Worm (Caenorhabditis elegans) whole organism, L1 larva: ENCODE data around the gene F58B3.6.

ENCODE experiments used
- C04F5.9 ChIP-seq: sonication (generic microtip); optimal IDR thresholded peaks from 2 replicates; lab custom pipeline; 2016; ENCODE audit warnings: missing genetic modification characterization, missing compliant biosample characterization
- C16A3.4 ChIP-seq: fragments of 150-350 bp; optimal IDR thresholded peaks from 2 replicates; lab custom pipeline; 2014; ENCODE audit warnings: missing biosample characterization, missing genetic modification characterization
- aly-2 ChIP-seq: fragments of 150-350 bp; optimal IDR thresholded peaks from 2 replicates; lab custom pipeline; 2014; ENCODE audit warnings: missing biosample characterization, missing genetic modification characterization
- ama-1 ChIP-seq: fragments of 150-350 bp; optimal IDR thresholded peaks from 2 replicates; lab custom pipeline; 2014
- blmp-1 ChIP-seq: fragments of 150-350 bp; optimal IDR thresholded peaks from 2 replicates; lab custom pipeline; 2014; ENCODE audit warnings: missing biosample characterization, missing genetic modification characterization
- ceh-63 ChIP-seq: fragments of 200-800 bp; sonication (Bioruptor generic); optimal IDR thresholded peaks from 2 replicates; lab custom pipeline; 2018; ENCODE audit warnings: mild to moderate bottlenecking, missing genetic modification characterization, missing compliant biosample characterization
- ceh-82 ChIP-seq, 3 experiments: fragments of 150-350 bp in 1 of 3; sonication (generic microtip) in 2 of 3; optimal IDR thresholded peaks; 2 replicates each; lab custom pipeline; 2014 to 2017; ENCODE audit warnings: missing biosample characterization in 3 of 3, missing genetic modification characterization in 3 of 3
- ceh-88 ChIP-seq: fragments of 200-800 bp; sonication (Bioruptor generic); IDR thresholded peaks from 2 replicates; pipeline ENCODE4 v1.3.6; 2022; ENCODE audit warnings: missing genetic modification characterization, missing compliant biosample characterization
- dpl-1 ChIP-seq, 3 experiments: fragments of 150-350 bp in 2 of 3; sonication (generic microtip) in 1 of 3; optimal IDR thresholded peaks; 2 replicates each; lab custom pipeline; 2014 to 2017; ENCODE audit warnings: missing biosample characterization in 3 of 3, missing genetic modification characterization in 3 of 3, missing genetic modification reagents in 3 of 3
- dsc-1 ChIP-seq: sonication (generic microtip); optimal IDR thresholded peaks from 2 replicates; lab custom pipeline; 2016; ENCODE audit warnings: mild to moderate bottlenecking, missing genetic modification characterization, missing compliant biosample characterization
- efl-1 ChIP-seq, 4 experiments: fragments of 150-350 bp; optimal IDR thresholded peaks in 3 of 4; peaks in 1 of 4; 1 replicate in 1 of 4; 2 replicates in 3 of 4; lab custom pipeline; 2014; ENCODE audit warnings: missing biosample characterization in 2 of 4, missing genetic modification characterization in 2 of 4, missing genetic modification reagents in 2 of 4
- egl-27 ChIP-seq, 2 experiments: fragments of 150-350 bp in 1 of 2; sonication (generic microtip); optimal IDR thresholded peaks; 3 replicates each; lab custom pipeline; 2017 to 2018; ENCODE audit warnings: missing biosample characterization in 2 of 2, missing genetic modification characterization in 2 of 2, missing genetic modification reagents in 2 of 2
- elt-2 ChIP-seq: sonication (generic microtip); optimal IDR thresholded peaks from 2 replicates; lab custom pipeline; 2016; ENCODE audit warnings: missing genetic modification characterization, mild to moderate bottlenecking, inconsistent platforms, missing compliant biosample characterization, missing genetic modification reagents
- elt-3 ChIP-seq, 6 experiments: fragments of 150-350 bp in 1 of 6; sonication (generic microtip); optimal IDR thresholded peaks; 2 replicates each; lab custom pipeline; 2017 to 2018; ENCODE audit warnings: missing biosample characterization in 6 of 6, missing genetic modification characterization in 6 of 6, inconsistent platforms in 1 of 6
- fkh-10 ChIP-seq: sonication (generic microtip); optimal IDR thresholded peaks from 2 replicates; lab custom pipeline; 2017; ENCODE audit warnings: missing biosample characterization, missing genetic modification reagents, missing genetic modification characterization
- fkh-4 ChIP-seq: sonication (generic microtip); optimal IDR thresholded peaks from 2 replicates; lab custom pipeline; 2016; ENCODE audit warnings: missing compliant biosample characterization, missing genetic modification characterization, borderline replicate concordance
- fkh-8 ChIP-seq: sonication (generic microtip); optimal IDR thresholded peaks from 2 replicates; lab custom pipeline; 2016; ENCODE audit warnings: mild to moderate bottlenecking, missing genetic modification characterization, missing compliant biosample characterization
- grh-1 ChIP-seq: fragments of 200-800 bp; sonication (Bioruptor generic); IDR thresholded peaks from 2 replicates; pipeline ENCODE4 v1.3.6; 2022; ENCODE audit warnings: missing genetic modification reagents, missing genetic modification characterization, missing compliant biosample characterization
- irx-1 ChIP-seq: sonication (generic microtip); optimal IDR thresholded peaks from 2 replicates; lab custom pipeline; 2016; ENCODE audit warnings: missing genetic modification characterization, missing compliant biosample characterization
- isw-1 ChIP-seq: fragments of 200-800 bp; sonication (Bioruptor generic); IDR thresholded peaks from 2 replicates; pipeline ENCODE4 v1.3.6; 2022; ENCODE audit warnings: missing genetic modification characterization, missing compliant biosample characterization
- jun-1 ChIP-seq: fragments of 150-350 bp; optimal IDR thresholded peaks from 2 replicates; lab custom pipeline; 2014; ENCODE audit warnings: missing biosample characterization, missing genetic modification reagents, missing genetic modification characterization
- lin-14 ChIP-seq: fragments of 200-800 bp; sonication (Bioruptor generic); optimal IDR thresholded peaks from 2 replicates; lab custom pipeline; 2018; ENCODE audit warnings: mild to moderate bottlenecking, missing genetic modification characterization, moderate library complexity, missing compliant biosample characterization
- lin-15B ChIP-seq: fragments of 150-350 bp; sonication (generic microtip); optimal IDR thresholded peaks from 3 replicates; lab custom pipeline; 2014; ENCODE audit warnings: missing biosample characterization, missing genetic modification characterization
- mab-9 ChIP-seq: fragments of 200-800 bp; sonication (Bioruptor generic); IDR thresholded peaks from 2 replicates; pipeline ENCODE4 v1.3.6; 2022; ENCODE audit warnings: missing genetic modification reagents, missing genetic modification characterization, missing compliant biosample characterization
- mdl-1 ChIP-seq, 2 experiments: fragments of 150-350 bp; optimal IDR thresholded peaks; 2 replicates each; lab custom pipeline; 2014 to 2017; ENCODE audit warnings: missing biosample characterization in 2 of 2, missing genetic modification characterization in 2 of 2, inconsistent platforms in 1 of 2
- mef-2 ChIP-seq: fragments of 150-350 bp; optimal IDR thresholded peaks from 2 replicates; lab custom pipeline; 2014; ENCODE audit warnings: missing biosample characterization, missing genetic modification characterization
- mep-1 ChIP-seq: fragments of 150-350 bp; optimal IDR thresholded peaks from 2 replicates; lab custom pipeline; 2014; ENCODE audit warnings: missing biosample characterization, missing genetic modification characterization
- nhr-12 ChIP-seq: sonication (generic microtip); optimal IDR thresholded peaks from 2 replicates; lab custom pipeline; 2017; ENCODE audit warnings: missing biosample characterization, missing genetic modification characterization
- nhr-19 ChIP-seq: fragments of 200-800 bp; sonication (Bioruptor generic); conservative IDR thresholded peaks from 2 replicates; pipeline ENCODE4 v1.3.6; 2022; ENCODE audit warnings: missing genetic modification characterization, missing compliant biosample characterization
- nhr-28 ChIP-seq: fragments of 150-350 bp; optimal IDR thresholded peaks from 2 replicates; lab custom pipeline; 2014; ENCODE audit warnings: missing biosample characterization, missing genetic modification characterization
- nhr-71 ChIP-seq: sonication (generic microtip); optimal IDR thresholded peaks from 2 replicates; lab custom pipeline; 2016; ENCODE audit warnings: mild to moderate bottlenecking, missing genetic modification characterization, moderate library complexity, missing compliant biosample characterization
- nhr-84 ChIP-seq: sonication (generic microtip); optimal IDR thresholded peaks from 2 replicates; lab custom pipeline; 2017; ENCODE audit warnings: missing biosample characterization, missing genetic modification characterization
- nhr-85 ChIP-seq: sonication (generic microtip); peaks from one replicate; lab custom pipeline; 2016; ENCODE audit warnings: missing genetic modification characterization, inconsistent platforms, missing compliant biosample characterization
- pax-3 ChIP-seq: fragments of 200-800 bp; sonication (Bioruptor generic); optimal IDR thresholded peaks from 2 replicates; lab custom pipeline; 2018; ENCODE audit warnings: mild to moderate bottlenecking, missing genetic modification characterization, moderate library complexity, missing compliant biosample characterization
- rnt-1 ChIP-seq: sonication (generic microtip); optimal IDR thresholded peaks from 2 replicates; lab custom pipeline; 2016; ENCODE audit warnings: mild to moderate bottlenecking, missing genetic modification characterization, moderate library complexity, missing compliant biosample characterization
- skn-1 ChIP-seq: fragments of 150-350 bp; optimal IDR thresholded peaks from 2 replicates; lab custom pipeline; 2014; ENCODE audit warnings: missing biosample characterization, missing genetic modification characterization
- snpc-4 ChIP-seq: fragments of 150-350 bp; optimal IDR thresholded peaks from 2 replicates; lab custom pipeline; 2014; ENCODE audit warnings: missing biosample characterization, missing genetic modification characterization
- snu-23 ChIP-seq: sonication (generic microtip); optimal IDR thresholded peaks from 2 replicates; lab custom pipeline; 2016; ENCODE audit warnings: missing genetic modification characterization, missing compliant biosample characterization
- sptf-1 ChIP-seq: fragments of 150-350 bp; optimal IDR thresholded peaks from 2 replicates; lab custom pipeline; 2014; ENCODE audit warnings: missing biosample characterization, missing genetic modification characterization
- tbx-2 ChIP-seq: sonication (generic microtip); optimal IDR thresholded peaks from 2 replicates; lab custom pipeline; 2016; ENCODE audit warnings: missing genetic modification characterization, missing compliant biosample characterization
- unc-62 ChIP-seq: fragments of 150-350 bp; optimal IDR thresholded peaks from 2 replicates; lab custom pipeline; 2014; ENCODE audit warnings: missing biosample characterization, missing genetic modification reagents, missing genetic modification characterization
- unc-98 ChIP-seq: fragments of 200-800 bp; sonication (Bioruptor generic); IDR thresholded peaks from 2 replicates; pipeline ENCODE4 v1.3.6; 2022; ENCODE audit warnings: missing genetic modification characterization, missing compliant biosample characterization
- zag-1 ChIP-seq: fragments of 150-350 bp; optimal IDR thresholded peaks from 2 replicates; lab custom pipeline; 2014; ENCODE audit warnings: missing biosample characterization, missing genetic modification characterization
- ztf-11 ChIP-seq, 2 experiments: sonication (generic microtip); optimal IDR thresholded peaks; 2 replicates each; lab custom pipeline; 2016 to 2017; ENCODE audit warnings: missing genetic modification characterization in 2 of 2, missing biosample characterization in 1 of 2, missing compliant biosample characterization in 1 of 2

The F58B3.6 gene

ce11 chrIV:11594191-11594673, 42.2 kb upstream of the F58B3.6 start, which contains the start of gene mig-38 (continued):
- peak; percentile 25 for TF ChIP-seq elt-2 (tag; lab: Kevin White, UChicago)
- TF ChIP-seq nhr-71 (tag; lab: Kevin White, UChicago): peak; percentile 70
- TF ChIP-seq mep-1: peak; percentile 46
- TF ChIP-seq fkh-4: no peak
- peak; percentile 65 for TF ChIP-seq nhr-85 (tag; lab: Kevin White, UChicago)
- peak; percentile 39 for TF ChIP-seq rnt-1 (tag; lab: Kevin White, UChicago)
- TF ChIP-seq ztf-11 (tag; optimal IDR thresholded peaks at IDR 0.05; lab: Kevin White, UChicago): peak in 1 of 2 experiments; percentile 14
- TF ChIP-seq ama-1: peak; percentile 93
- peak; percentile 51 for TF ChIP-seq fkh-10 (GFP tag; lab: Kevin White, UChicago)
- TF ChIP-seq irx-1 (tag; lab: Kevin White, UChicago): no peak
- TF ChIP-seq aly-2 (tag; lab: Kevin White, UChicago): peak; percentile 19
- peak; percentile 62 for TF ChIP-seq fkh-8
- TF ChIP-seq lin-14 (GFP tag; lab: Kevin White, UChicago): peak; percentile 75

- no peak for TF ChIP-seq unc-98 (GFP tag; lab: Robert Waterston, UW)
- TF ChIP-seq jun-1 (tag; lab: Kevin White, UChicago): no peak
- no peak for TF ChIP-seq grh-1 (GFP tag; lab: Robert Waterston, UW)
- no peak for TF ChIP-seq lin-14 (GFP tag; lab: Kevin White, UChicago)
Measured at ce11 chrIV:11597079-11597478, 39.4 kb upstream of the F58B3.6 start.

DNA sequence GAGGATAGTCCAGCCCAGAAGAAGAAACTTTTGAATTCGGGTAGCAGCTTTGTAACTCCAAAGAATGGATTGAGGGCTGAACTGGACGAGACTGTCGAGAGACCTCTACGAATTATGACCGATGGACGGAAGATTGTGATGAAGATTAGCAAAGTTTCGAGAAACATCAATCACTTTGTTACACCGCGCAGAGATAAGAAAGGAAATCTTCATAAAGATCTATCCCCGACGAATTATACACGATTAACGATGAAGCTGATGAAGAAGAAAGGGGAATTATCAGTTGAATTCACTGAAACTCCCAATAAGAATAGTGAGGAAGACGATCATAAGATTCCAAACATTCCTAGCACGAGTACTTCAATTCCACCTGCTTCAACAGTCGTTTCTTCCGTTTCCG, 36.7 kb upstream of the F58B3.6 start:
- TF ChIP-seq dsc-1 (tag; lab: Kevin White, UChicago) (no peak), blmp-1 (peak; percentile 27), rnt-1 (tag; lab: Kevin White, UChicago) (peak; percentile 3)

ce11 chrIV:11601721-11602405, 34.6 kb upstream of the F58B3.6 start:
- TF ChIP-seq mab-9 (GFP tag; lab: Robert Waterston, UW): no peak
- no peak for TF ChIP-seq nhr-12 (tag; lab: Kevin White, UChicago)
- TF ChIP-seq nhr-19 (GFP tag; lab: Robert Waterston, UW): peak; percentile 72
- peak; percentile 3 for TF ChIP-seq aly-2 (tag; lab: Kevin White, UChicago)
- TF ChIP-seq ceh-88 (GFP tag; lab: Robert Waterston, UW): no peak
- peak; percentile 48 for TF ChIP-seq grh-1 (GFP tag; lab: Robert Waterston, UW)
- TF ChIP-seq ceh-63: no peak
- no peak for TF ChIP-seq egl-27 (tag; optimal IDR thresholded peaks at IDR 0.05; lab: Kevin White, UChicago)
- TF ChIP-seq jun-1 (tag; lab: Kevin White, UChicago): peak; percentile 50
- TF ChIP-seq pax-3 (tag; lab: Kevin White, UChicago): no peak
- TF ChIP-seq snpc-4 (tag; lab: Kevin White, UChicago): peak; percentile 52
- TF ChIP-seq ceh-82 (tag; optimal IDR thresholded peaks at IDR 0.05; lab: Kevin White, UChicago): peak; percentile 24 to 86 (median 63)
- peak; percentile 77 for TF ChIP-seq skn-1 (tag; lab: Kevin White, UChicago)
- peak; percentile 72 for TF ChIP-seq C04F5.9 (tag; lab: Kevin White, UChicago)
- TF ChIP-seq tbx-2 (tag; lab: Kevin White, UChicago): peak; percentile 72
- peak in 1 of 6 experiments; percentile 52 for TF ChIP-seq elt-3 (tag; optimal IDR thresholded peaks at IDR 0.05; lab: Kevin White, UChicago)
- no peak for TF ChIP-seq unc-62 (GFP tag; lab: Kevin White, UChicago)
- TF ChIP-seq blmp-1: peak; percentile 68
- peak; percentile 62 for TF ChIP-seq isw-1 (GFP tag; lab: Robert Waterston, UW)
- TF ChIP-seq dpl-1 (GFP tag; optimal IDR thresholded peaks at IDR 0.05; lab: Kevin White, UChicago): peak; percentile 57 to 72 (median 66)
- no peak for TF ChIP-seq sptf-1 (tag; lab: Kevin White, UChicago)
- peak; percentile 25 for TF ChIP-seq zag-1 (tag; lab: Kevin White, UChicago)
- TF ChIP-seq efl-1 (optimal IDR thresholded peaks at IDR 0.05; lab: Kevin White, UChicago): peak; percentile 76 to 84
- TF ChIP-seq efl-1 (GFP tag; optimal IDR thresholded peaks at IDR 0.05 in 1 of 2; lab: Kevin White, UChicago): peak; percentile 71 to 97
- peak; percentile 6 for TF ChIP-seq mef-2 (tag; lab: Kevin White, UChicago)
- peak; percentile 82 for TF ChIP-seq nhr-71 (tag; lab: Kevin White, UChicago)
- no peak for TF ChIP-seq elt-2 (tag; lab: Kevin White, UChicago)
- TF ChIP-seq lin-15B (tag; lab: Kevin White, UChicago): peak; percentile 28
- peak; percentile 92 for TF ChIP-seq nhr-85 (tag; lab: Kevin White, UChicago)
- TF ChIP-seq nhr-28: no peak
- peak in 1 of 2 experiments; percentile 60 for TF ChIP-seq mdl-1 (tag; optimal IDR thresholded peaks at IDR 0.05; lab: Kevin White, UChicago)
- peak; percentile 57 for TF ChIP-seq irx-1 (tag; lab: Kevin White, UChicago)
- TF ChIP-seq snu-23: peak; percentile 82
- peak; percentile 81 for TF ChIP-seq C16A3.4
- TF ChIP-seq nhr-84: no peak
